Fruit fly (Drosophila melanogaster) whole organism, prepupa: ENCODE data around the gene HIP-R.
A peak's percentile ranks its signal among the peaks of the same experiment; 100 is the strongest.

ENCODE experiments used
- Blimp-1 ChIP-seq: fragments of 200-800 bp; sonication (Bioruptor generic); optimal IDR thresholded peaks from 3 replicates; lab custom pipeline; 2017; ENCODE audit warnings: missing biosample characterization, missing genetic modification characterization, mild to moderate bottlenecking, moderate library complexity, missing genetic modification reagents
- CG3032 ChIP-seq: fragments of 200-800 bp; optimal IDR thresholded peaks from 2 replicates; lab custom pipeline; 2019; ENCODE audit warnings: missing biosample characterization, mild to moderate bottlenecking, missing genetic modification characterization, moderate library complexity
- CG34406 ChIP-seq: fragments of 200-800 bp; sonication (Bioruptor generic); optimal IDR thresholded peaks from 3 replicates; lab custom pipeline; 2016; ENCODE audit warnings: missing biosample characterization, missing genetic modification characterization
- CG6163 ChIP-seq: fragments of 200-800 bp; sonication (Bioruptor generic); IDR thresholded peaks from 3 replicates; pipeline ENCODE4 v1.3.6; 2022; ENCODE audit warnings: missing biosample characterization, missing genetic modification characterization
- CG6792 ChIP-seq: fragments of 200-800 bp; sonication (Bioruptor generic); optimal IDR thresholded peaks from 3 replicates; lab custom pipeline; 2016; ENCODE audit warnings: missing biosample characterization, missing genetic modification characterization
- CG7368 ChIP-seq: fragments of 200-800 bp; sonication (Bioruptor generic); optimal IDR thresholded peaks from 3 replicates; lab custom pipeline; 2016; ENCODE audit warnings: missing biosample characterization, missing genetic modification characterization
- CG9139 ChIP-seq: fragments of 200-800 bp; sonication (Bioruptor generic); optimal IDR thresholded peaks from 3 replicates; lab custom pipeline; 2017; ENCODE audit warnings: missing biosample characterization, mild to moderate bottlenecking, missing genetic modification characterization
- Eip75B ChIP-seq: fragments of 200-800 bp; sonication (Bioruptor generic); optimal IDR thresholded peaks from 3 replicates; lab custom pipeline; 2016; ENCODE audit warnings: missing biosample characterization, missing genetic modification characterization
- Lpt ChIP-seq: fragments of 200-800 bp; sonication (Bioruptor generic); optimal IDR thresholded peaks from 3 replicates; lab custom pipeline; 2016; ENCODE audit warnings: missing biosample characterization, missing genetic modification characterization
- Met ChIP-seq: fragments of 200-800 bp; sonication (Bioruptor generic); optimal IDR thresholded peaks from 3 replicates; lab custom pipeline; 2016; ENCODE audit warnings: missing biosample characterization, missing genetic modification characterization
- OdsH ChIP-seq: fragments of 200-800 bp; sonication (Bioruptor generic); optimal IDR thresholded peaks from 3 replicates; lab custom pipeline; 2016; ENCODE audit warnings: missing biosample characterization, missing genetic modification characterization
- dsx ChIP-seq: fragments of 200-800 bp; optimal IDR thresholded peaks from 3 replicates; lab custom pipeline; 2019; ENCODE audit warnings: missing biosample characterization, mild to moderate bottlenecking, missing genetic modification characterization, moderate library complexity; ENCODE audit not compliant: poor library complexity, severe bottlenecking
- fkh ChIP-seq: fragments of 200-800 bp; sonication (Bioruptor generic); optimal IDR thresholded peaks from 3 replicates; lab custom pipeline; 2017; ENCODE audit warnings: missing biosample characterization, mild to moderate bottlenecking, missing genetic modification characterization, moderate library complexity

dm6 chrX:3743891-3744491 is 45.8 kb upstream of the HIP-R start:
- TF ChIP-seq dsx (GFP tag; lab: Kevin White, UChicago), result peak; percentile 52
- peak; percentile 78 for TF ChIP-seq CG9139 (GFP tag; lab: Kevin White, UChicago)
- TF ChIP-seq Eip75B (GFP tag; lab: Kevin White, UChicago), result no peak
- no peak for TF ChIP-seq fkh (GFP tag; lab: Kevin White, UChicago)
- TF ChIP-seq CG6792 (GFP tag; lab: Kevin White, UChicago), result peak; percentile 81
- TF ChIP-seq CG34406 (GFP tag; lab: Kevin White, UChicago), result peak; percentile 87
- TF ChIP-seq CG3032 (tag; lab: Kevin White, UChicago), result peak; percentile 87
- TF ChIP-seq CG7368 (GFP tag; lab: Kevin White, UChicago), result peak; percentile 53
- TF ChIP-seq OdsH (GFP tag; lab: Kevin White, UChicago), result peak; percentile 84
- TF ChIP-seq Met (GFP tag; lab: Kevin White, UChicago), result peak; percentile 75
- no peak for TF ChIP-seq Lpt (GFP tag; lab: Kevin White, UChicago)
- TF ChIP-seq CG6163 (GFP tag; lab: Robert Waterston, UW), result peak; percentile 4
- TF ChIP-seq Blimp-1 (GFP tag; lab: Kevin White, UChicago), result peak; percentile 53
